Fruit fly (Drosophila melanogaster) whole organism, pupa: ENCODE measurements around the gene CG6901.

ENCODE experiments used
- CG12605 ChIP-seq: fragments of 200-800 bp; sonication (Bioruptor generic); IDR thresholded peaks from 2 replicates; pipeline ENCODE4 v1.3.6; 2022; ENCODE audit warnings: missing biosample characterization, missing genetic modification characterization
- CG13204 ChIP-seq: fragments of 200-800 bp; sonication (Bioruptor generic); optimal IDR thresholded peaks from 2 replicates; lab custom pipeline; 2018; ENCODE audit warnings: missing biosample characterization, mild to moderate bottlenecking, missing genetic modification characterization, moderate library complexity
- CG15710 ChIP-seq: fragments of 200-800 bp; sonication (Bioruptor generic); optimal IDR thresholded peaks from 2 replicates; lab custom pipeline; 2018; ENCODE audit warnings: missing biosample characterization, mild to moderate bottlenecking, missing genetic modification characterization, moderate library complexity
- CG17806 ChIP-seq: fragments of 200-800 bp; sonication (Bioruptor generic); optimal IDR thresholded peaks from 2 replicates; lab custom pipeline; 2018; ENCODE audit warnings: missing biosample characterization, mild to moderate bottlenecking, missing genetic modification characterization, moderate library complexity
- CG34367 ChIP-seq: fragments of 200-800 bp; sonication (Bioruptor generic); optimal IDR thresholded peaks from 2 replicates; lab custom pipeline; 2018; ENCODE audit warnings: missing biosample characterization, mild to moderate bottlenecking, missing genetic modification characterization
- CG8159 ChIP-seq: fragments of 200-800 bp; sonication (Bioruptor generic); optimal IDR thresholded peaks from 3 replicates; lab custom pipeline; 2018; ENCODE audit warnings: missing biosample characterization, mild to moderate bottlenecking, missing genetic modification characterization, moderate library complexity
- CG8301 ChIP-seq: fragments of 200-800 bp; sonication (Bioruptor generic); optimal IDR thresholded peaks from 2 replicates; lab custom pipeline; 2018; ENCODE audit warnings: missing biosample characterization, mild to moderate bottlenecking, missing genetic modification characterization
- CG9948 ChIP-seq: fragments of 200-800 bp; sonication (Bioruptor generic); optimal IDR thresholded peaks from 2 replicates; lab custom pipeline; 2018; ENCODE audit warnings: missing biosample characterization, mild to moderate bottlenecking, missing genetic modification characterization, moderate library complexity
- D1 ChIP-seq: fragments of 200-800 bp; sonication (Bioruptor generic); optimal IDR thresholded peaks from 2 replicates; lab custom pipeline; 2018; ENCODE audit warnings: missing biosample characterization, mild to moderate bottlenecking, missing genetic modification characterization, moderate library complexity
- Ets98B ChIP-seq: fragments of 200-800 bp; sonication (Bioruptor generic); IDR thresholded peaks from 2 replicates; pipeline ENCODE4 v1.3.6; 2022; ENCODE audit warnings: missing biosample characterization, missing genetic modification characterization
- Pif1B ChIP-seq: fragments of 200-800 bp; sonication (Bioruptor generic); optimal IDR thresholded peaks from 3 replicates; lab custom pipeline; 2016; ENCODE audit warnings: missing biosample characterization, missing genetic modification characterization
- Snoo ChIP-seq: fragments of 200-800 bp; sonication (Bioruptor generic); optimal IDR thresholded peaks from 3 replicates; lab custom pipeline; 2017; ENCODE audit warnings: missing biosample characterization, mild to moderate bottlenecking, missing genetic modification characterization, inconsistent platforms
- fd96Ca ChIP-seq: fragments of 200-800 bp; sonication (Bioruptor generic); IDR thresholded peaks from 3 replicates; pipeline ENCODE4 v1.3.6; 2022; ENCODE audit warnings: missing biosample characterization, missing genetic modification characterization
- rn ChIP-seq: fragments of 200-800 bp; sonication (Bioruptor generic); IDR thresholded peaks from 2 replicates; pipeline ENCODE4 v1.3.6; 2022; ENCODE audit warnings: missing biosample characterization, missing genetic modification characterization

Gene CG6901

DNA sequence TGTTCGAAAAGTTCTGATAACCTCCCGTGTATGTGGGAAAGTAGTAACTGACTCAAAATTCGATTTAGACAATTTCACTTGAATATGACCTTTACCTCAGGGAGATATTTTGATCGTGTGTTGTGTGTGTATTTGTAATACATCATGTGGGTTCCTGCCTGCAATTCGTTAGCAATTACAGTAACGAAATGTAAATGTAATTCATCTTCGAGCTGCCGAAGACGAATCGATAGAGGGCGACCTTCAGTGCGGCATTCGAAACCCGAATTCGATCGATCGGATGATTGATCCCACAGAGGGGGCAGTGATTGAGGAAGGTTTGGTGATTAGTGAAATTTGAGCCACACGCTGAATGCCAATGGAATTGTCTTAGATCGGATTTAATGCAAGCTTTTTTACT, 47.2 kb downstream of the CG6901 start, which contains the start of gene CG10317:
Gene CG10317 (minus strand): TSS at position 101 of the 400 bp plus-strand sequence.
- TF ChIP-seq Pif1B (GFP tag; lab: Kevin White, UChicago), result no peak
- no peak for TF ChIP-seq D1 (tag; lab: Kevin White, UChicago)
- TF ChIP-seq CG13204 (GFP tag; lab: Kevin White, UChicago), result no peak
- no peak for TF ChIP-seq Ets98B (GFP tag; lab: Robert Waterston, UW)
- TF ChIP-seq CG8159 (tag; lab: Kevin White, UChicago), result no peak
- TF ChIP-seq fd96Ca, result no peak
- no peak for TF ChIP-seq Snoo (tag; lab: Kevin White, UChicago)
- no peak for TF ChIP-seq CG15710 (tag; lab: Kevin White, UChicago)
- TF ChIP-seq CG17806 (tag; lab: Kevin White, UChicago), result no peak
- no peak for TF ChIP-seq CG34367 (tag; lab: Kevin White, UChicago)
- no peak for TF ChIP-seq CG8301
- no peak for TF ChIP-seq CG12605 (GFP tag; lab: Robert Waterston, UW)
- no peak for TF ChIP-seq rn (GFP tag; lab: Robert Waterston, UW)
- no peak for TF ChIP-seq CG9948 (tag; lab: Kevin White, UChicago)
- TF ChIP-seq, all 21 proteins: peak for 0

- TF ChIP-seq CG34367 (tag; lab: Kevin White, UChicago) (no peak), CG15710 (tag; lab: Kevin White, UChicago) (no peak), rn (GFP tag; lab: Robert Waterston, UW) (no peak), D1 (tag; lab: Kevin White, UChicago) (peak; percentile 47)
Measured at dm6 chr3R:16374101-16374500, 50.9 kb downstream of the CG6901 start.
